Worm (Caenorhabditis elegans) whole organism, late embryonic: Measurements from ENCODE around the gene lin-15B.
A peak's percentile ranks its signal among the peaks of the same experiment; 100 is the strongest.

Source experiments
- C08G9.2 ChIP-seq: sonication (generic microtip); optimal IDR thresholded peaks from 2 replicates; lab custom pipeline; 2016; ENCODE audit warnings: mild to moderate bottlenecking, missing genetic modification characterization, moderate library complexity, missing compliant biosample characterization
- C38D4.7 ChIP-seq: fragments of 200-800 bp; sonication (Bioruptor generic); optimal IDR thresholded peaks from 2 replicates; lab custom pipeline; 2018; ENCODE audit warnings: mild to moderate bottlenecking, missing genetic modification characterization, moderate library complexity, missing compliant biosample characterization
- F13H6.1 ChIP-seq: sonication (generic microtip); optimal IDR thresholded peaks from 2 replicates; lab custom pipeline; 2016; ENCODE audit warnings: missing genetic modification characterization, missing compliant biosample characterization
- T23F11.4 ChIP-seq: fragments of 200-800 bp; sonication (Bioruptor generic); optimal IDR thresholded peaks from 2 replicates; lab custom pipeline; 2018; ENCODE audit warnings: mild to moderate bottlenecking, missing genetic modification characterization, missing compliant biosample characterization
- ceh-19 ChIP-seq: fragments of 200-800 bp; sonication (Bioruptor generic); optimal IDR thresholded peaks from 2 replicates; lab custom pipeline; 2018; ENCODE audit warnings: mild to moderate bottlenecking, missing genetic modification characterization, missing compliant biosample characterization
- ceh-2 ChIP-seq: sonication (generic microtip); optimal IDR thresholded peaks from 2 replicates; lab custom pipeline; 2016; ENCODE audit warnings: missing genotype, missing genetic modification characterization, missing compliant biosample characterization
- ceh-22 ChIP-seq: sonication (generic microtip); optimal IDR thresholded peaks from 2 replicates; lab custom pipeline; 2017; ENCODE audit warnings: missing biosample characterization, missing genetic modification characterization
- ceh-31 ChIP-seq: sonication (generic microtip); optimal IDR thresholded peaks from 2 replicates; lab custom pipeline; 2016; ENCODE audit warnings: missing genetic modification characterization, missing compliant biosample characterization
- ceh-45 ChIP-seq: fragments of 200-800 bp; sonication (Bioruptor generic); IDR thresholded peaks from 2 replicates; pipeline ENCODE4 v1.3.6; 2022; ENCODE audit warnings: missing genetic modification reagents, missing genetic modification characterization, missing compliant biosample characterization
- ceh-48 ChIP-seq: sonication (generic microtip); optimal IDR thresholded peaks from 2 replicates; lab custom pipeline; 2016; ENCODE audit warnings: missing genetic modification characterization, inconsistent platforms, missing compliant biosample characterization
- che-1 ChIP-seq: sonication (generic microtip); optimal IDR thresholded peaks from 2 replicates; lab custom pipeline; 2016; ENCODE audit warnings: mild to moderate bottlenecking, missing genetic modification characterization, missing compliant biosample characterization
- dve-1 ChIP-seq: sonication (generic microtip); optimal IDR thresholded peaks from 2 replicates; lab custom pipeline; 2017; ENCODE audit warnings: antibody characterized with exemption, mild to moderate bottlenecking, missing genetic modification characterization, missing compliant biosample characterization
- elt-2 ChIP-seq: sonication (generic microtip); optimal IDR thresholded peaks from 2 replicates; lab custom pipeline; 2016; ENCODE audit warnings: missing genetic modification reagents, missing genetic modification characterization, missing compliant biosample characterization
- elt-4 ChIP-seq: sonication (generic microtip); optimal IDR thresholded peaks from 2 replicates; lab custom pipeline; 2016; ENCODE audit warnings: missing genetic modification characterization, missing compliant biosample characterization
- eyg-1 ChIP-seq: sonication (generic microtip); optimal IDR thresholded peaks from 2 replicates; lab custom pipeline; 2016; ENCODE audit warnings: missing genotype, missing genetic modification characterization, missing compliant biosample characterization
- fax-1 ChIP-seq: sonication (generic microtip); optimal IDR thresholded peaks from 2 replicates; lab custom pipeline; 2016; ENCODE audit warnings: missing genotype, missing genetic modification characterization, missing compliant biosample characterization
- fkh-6 ChIP-seq: sonication (generic microtip); optimal IDR thresholded peaks from 2 replicates; lab custom pipeline; 2016; ENCODE audit warnings: missing genetic modification characterization, missing compliant biosample characterization
- hlh-30 ChIP-seq: sonication (generic microtip); optimal IDR thresholded peaks from 2 replicates; lab custom pipeline; 2017; ENCODE audit warnings: antibody characterized with exemption, missing genetic modification characterization, missing compliant biosample characterization; ENCODE audit not compliant: insufficient read depth
- hlh-6 ChIP-seq: sonication (generic microtip); optimal IDR thresholded peaks from 2 replicates; lab custom pipeline; 2016; ENCODE audit warnings: missing genotype, missing genetic modification characterization, missing compliant biosample characterization
- lim-6 ChIP-seq: sonication (generic microtip); optimal IDR thresholded peaks from 2 replicates; lab custom pipeline; 2016; ENCODE audit warnings: missing genetic modification characterization, missing compliant biosample characterization
- odd-2 ChIP-seq: sonication (generic microtip); optimal IDR thresholded peaks from 2 replicates; lab custom pipeline; 2017; ENCODE audit warnings: antibody characterized with exemption, mild to moderate bottlenecking, missing genetic modification characterization, missing compliant biosample characterization
- pag-3 ChIP-seq: sonication (generic microtip); optimal IDR thresholded peaks from 2 replicates; lab custom pipeline; 2016; ENCODE audit warnings: missing compliant biosample characterization, missing genetic modification characterization, borderline replicate concordance
- pat-9 ChIP-seq: fragments of 200-800 bp; sonication (Bioruptor generic); optimal IDR thresholded peaks from 2 replicates; lab custom pipeline; 2018; ENCODE audit warnings: mild to moderate bottlenecking, missing genetic modification characterization, moderate library complexity, missing compliant biosample characterization
- pax-1 ChIP-seq: fragments of 150-350 bp; optimal IDR thresholded peaks from 2 replicates; lab custom pipeline; 2014; ENCODE audit warnings: missing biosample characterization, missing genetic modification characterization
- pha-2 ChIP-seq: sonication (generic microtip); optimal IDR thresholded peaks from 2 replicates; lab custom pipeline; 2017; ENCODE audit warnings: mild to moderate bottlenecking, missing genetic modification characterization, missing compliant biosample characterization
- pha-4 ChIP-seq: fragments of 150-350 bp; optimal IDR thresholded peaks from 2 replicates; lab custom pipeline; 2018; ENCODE audit warnings: missing biosample characterization, missing genetic modification reagents, missing genetic modification characterization
- rnt-1 ChIP-seq: sonication (generic microtip); optimal IDR thresholded peaks from 2 replicates; lab custom pipeline; 2016; ENCODE audit warnings: missing genetic modification characterization, missing compliant biosample characterization
- sdc-2 ChIP-seq: sonication (generic microtip); optimal IDR thresholded peaks from 2 replicates; lab custom pipeline; 2016; ENCODE audit warnings: missing genotype, missing genetic modification characterization, missing compliant biosample characterization
- syd-9 ChIP-seq: sonication (generic microtip); optimal IDR thresholded peaks from 2 replicates; lab custom pipeline; 2016; ENCODE audit warnings: mild to moderate bottlenecking, missing genetic modification characterization, moderate library complexity, missing compliant biosample characterization
- ttx-3 ChIP-seq: sonication (generic microtip); optimal IDR thresholded peaks from 2 replicates; lab custom pipeline; 2016; ENCODE audit warnings: missing genetic modification reagents, missing genetic modification characterization, missing compliant biosample characterization
- unc-3 ChIP-seq, 2 experiments: fragments of 200-800 bp in 1 of 2; sonication (Bioruptor generic) in 1 of 2; sonication (generic microtip) in 1 of 2; conservative IDR thresholded peaks in 1 of 2; optimal IDR thresholded peaks in 1 of 2; 2 replicates each; pipeline versions ENCODE4 v1.3.6 to Lab custom; 2016 to 2022; ENCODE audit warnings: missing compliant biosample characterization in 2 of 2, missing genetic modification characterization in 2 of 2, missing genetic modification reagents in 1 of 2
- unc-42 ChIP-seq: sonication (generic microtip); optimal IDR thresholded peaks from 2 replicates; lab custom pipeline; 2016; ENCODE audit warnings: missing genotype, missing genetic modification characterization, missing compliant biosample characterization
- unc-55 ChIP-seq: sonication (generic microtip); optimal IDR thresholded peaks from 2 replicates; lab custom pipeline; 2017; ENCODE audit warnings: missing biosample characterization, missing genetic modification reagents, missing genetic modification characterization
- unc-86 ChIP-seq: sonication (generic microtip); optimal IDR thresholded peaks from 2 replicates; lab custom pipeline; 2016; ENCODE audit warnings: missing genetic modification characterization, missing compliant biosample characterization
- zip-5 ChIP-seq: sonication (generic microtip); optimal IDR thresholded peaks from 2 replicates; lab custom pipeline; 2016; ENCODE audit warnings: missing genetic modification characterization, missing compliant biosample characterization
- ztf-16 ChIP-seq: sonication (generic microtip); optimal IDR thresholded peaks from 2 replicates; lab custom pipeline; 2017; ENCODE audit warnings: missing genetic modification characterization, missing compliant biosample characterization

The lin-15B gene

DNA sequence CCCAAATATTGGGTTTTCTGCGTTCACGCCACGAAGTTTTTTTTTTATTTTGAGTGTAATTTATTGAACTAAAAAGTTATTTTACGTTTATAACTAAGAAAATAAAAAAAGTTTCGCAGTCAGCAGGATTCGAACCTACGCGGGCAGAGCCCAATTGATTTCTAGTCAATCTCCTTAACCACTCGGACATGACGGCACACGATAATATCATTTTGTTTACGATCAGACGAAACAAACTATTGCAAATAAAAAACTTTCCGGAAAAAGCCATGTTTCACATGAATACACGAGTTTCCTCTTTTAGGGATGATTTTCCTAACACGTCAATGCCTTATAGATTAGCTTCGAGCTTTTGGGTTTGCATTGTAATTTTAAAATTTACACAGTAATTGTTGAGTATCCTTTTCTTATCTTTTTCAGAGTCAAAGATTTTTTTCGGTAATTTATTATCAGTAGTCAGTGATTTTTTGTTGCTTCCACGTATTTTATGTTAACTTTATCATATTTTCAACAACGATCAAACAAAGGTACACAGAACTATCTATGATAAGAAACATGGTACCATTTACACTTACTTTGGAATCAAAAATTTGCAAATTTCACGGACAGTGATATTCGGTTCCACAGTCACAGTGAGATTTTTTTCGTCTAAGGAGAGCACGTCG lies 44.1 kb downstream of the lin-15B start:
- TF ChIP-seq elt-2 (tag; lab: Kevin White, UChicago) (peak; percentile 4), fkh-6 (tag; lab: Kevin White, UChicago) (no peak)
- TF ChIP-seq, all 69 proteins: peak for 1

- TF ChIP-seq syd-9 (tag; lab: Kevin White, UChicago) (no peak), lim-6 (no peak), unc-42 (tag; lab: Kevin White, UChicago) (no peak), F13H6.1 (no peak), T23F11.4 (no peak), fax-1 (tag; lab: Kevin White, UChicago) (no peak), dve-1 (tag; lab: Kevin White, UChicago) (no peak), hlh-6 (tag; lab: Kevin White, UChicago) (no peak), ztf-16 (no peak), sdc-2 (tag; lab: Kevin White, UChicago) (no peak), C08G9.2 (no peak)
Observed at ce11 chrX:15770787-15771186, 44.9 kb downstream of the lin-15B start.

DNA sequence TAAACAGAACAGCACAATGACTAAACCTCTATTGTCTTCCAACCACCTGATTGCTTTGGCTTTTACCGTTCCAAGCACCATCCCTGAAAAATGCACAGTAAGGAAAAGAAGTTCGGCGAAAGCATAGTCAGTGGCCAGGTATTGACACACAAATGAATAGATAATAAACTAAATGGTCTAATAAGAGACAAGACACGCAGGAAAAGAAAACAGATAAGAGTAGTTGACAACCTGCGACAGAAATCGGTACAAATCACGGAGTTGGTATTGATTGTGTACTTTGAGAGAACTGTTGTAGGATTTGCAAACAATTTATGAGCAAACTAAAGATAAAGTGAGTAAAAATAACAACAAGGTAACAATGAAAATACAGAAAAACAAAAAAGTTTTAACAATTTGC lies 45.5 kb downstream of the lin-15B start, which contains the start of gene Y7A5A.1:
Gene Y7A5A.1 (minus strand): TSS at position 83 of the 400 bp plus-strand sequence.
- TF ChIP-seq ceh-31 (tag; lab: Kevin White, UChicago) (no peak), pat-9 (no peak), unc-86 (tag; lab: Kevin White, UChicago) (no peak)

ce11 chrX:15772674-15773073 lies 46.8 kb downstream of the lin-15B start, which contains the start of gene Y7A5A.2:
Y7A5A.2 (minus strand) TSS chrX:15772735.
- no peak for TF ChIP-seq ceh-2 (tag; lab: Kevin White, UChicago)
- no peak for TF ChIP-seq ceh-45

- TF ChIP-seq rnt-1 (tag; lab: Kevin White, UChicago) (no peak), pha-4 (tag; lab: Kevin White, UChicago) (no peak), ttx-3 (tag; lab: Kevin White, UChicago) (no peak), hlh-30 (tag; lab: Kevin White, UChicago) (no peak), syd-9 (tag; lab: Kevin White, UChicago) (no peak), unc-3 (GFP tag; conservative IDR thresholded peaks at IDR 0.05; lab: Robert Waterston, UW) (no peak), unc-3 (tag; optimal IDR thresholded peaks at IDR 0.05; lab: Kevin White, UChicago) (no peak), ceh-48 (no peak), pax-1 (no peak), unc-86 (tag; lab: Kevin White, UChicago) (no peak), ceh-19 (GFP tag; lab: Kevin White, UChicago) (no peak), unc-55 (GFP tag; lab: Kevin White, UChicago) (no peak), zip-5 (tag; lab: Kevin White, UChicago) (no peak), C08G9.2 (no peak), elt-4 (no peak)
Observed at ce11 chrX:15773262-15773908, 47.5 kb downstream of the lin-15B start, which contains the start of gene Y7A5A.13. Y7A5A.13 (plus strand) TSS chrX:15773858.

DNA sequence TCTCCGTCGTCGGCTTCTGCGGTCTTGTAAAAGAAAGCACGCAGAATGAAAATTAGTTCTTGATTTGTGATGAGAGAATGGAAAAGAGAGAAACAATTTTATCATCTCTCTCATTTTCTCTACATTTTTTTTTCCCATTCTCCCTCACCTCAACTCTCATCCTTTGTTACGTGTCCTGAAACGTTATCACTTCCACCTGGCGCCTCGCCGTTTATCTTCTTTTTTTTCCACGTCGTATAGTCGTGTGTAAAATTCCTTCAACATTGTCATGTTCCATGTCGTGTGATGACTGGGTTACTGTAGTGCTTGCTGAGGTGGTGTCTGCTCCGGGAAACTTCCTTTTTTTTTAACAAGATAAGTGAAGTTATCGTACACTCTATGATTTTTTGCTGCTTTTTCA lies 53.6 kb downstream of the lin-15B start:
- TF ChIP-seq ztf-16, result no peak
- TF ChIP-seq eyg-1 (tag; lab: Kevin White, UChicago), result no peak
- no peak for TF ChIP-seq C08G9.2
- TF ChIP-seq T23F11.4, result no peak
- TF ChIP-seq C38D4.7 (GFP tag; lab: Kevin White, UChicago), result no peak
- no peak for TF ChIP-seq pag-3 (tag; lab: Kevin White, UChicago)
- TF ChIP-seq che-1, result no peak
- no peak for TF ChIP-seq unc-55 (GFP tag; lab: Kevin White, UChicago)
- TF ChIP-seq ceh-22 (tag; lab: Kevin White, UChicago), result no peak
- TF ChIP-seq pha-2, result no peak
- TF ChIP-seq zip-5 (tag; lab: Kevin White, UChicago), result no peak
- TF ChIP-seq F13H6.1, result no peak
- no peak for TF ChIP-seq odd-2 (tag; lab: Kevin White, UChicago)
- TF ChIP-seq, all 69 proteins: peak for 0
